Fruit fly (Drosophila melanogaster) whole organism, embryonic: ENCODE data around the gene CG13060.

ENCODE experiments used
- CG14050 ChIP-seq: fragments of 200-800 bp; sonication (Bioruptor generic); IDR thresholded peaks from 3 replicates; pipeline ENCODE4 v1.3.6; 2022; ENCODE audit warnings: missing biosample characterization, missing genetic modification characterization
- CG16779 ChIP-seq: fragments of 200-800 bp; sonication (Bioruptor generic); IDR thresholded peaks from 2 replicates; pipeline ENCODE4 v1.3.6; 2022; ENCODE audit warnings: missing biosample characterization, missing genetic modification characterization
- CG2889 ChIP-seq: fragments of 200-800 bp; sonication (Bioruptor generic); IDR thresholded peaks from 3 replicates; pipeline ENCODE4 v1.3.6; 2022; ENCODE audit warnings: missing biosample characterization, missing genetic modification characterization
- Elba2 ChIP-seq: fragments of 200-800 bp; sonication (Bioruptor generic); optimal IDR thresholded peaks from 3 replicates; lab custom pipeline; 2016; ENCODE audit warnings: missing biosample characterization, missing genetic modification characterization
- Hr39 ChIP-seq: fragments of >200 bp; optimal IDR thresholded peaks from 2 replicates; lab custom pipeline; 2017
- grn ChIP-seq: fragments of 200-800 bp; sonication (Bioruptor generic); optimal IDR thresholded peaks from 3 replicates; lab custom pipeline; 2017; ENCODE audit warnings: missing biosample characterization, missing genetic modification characterization
- tna ChIP-seq: fragments of 200-800 bp; sonication (Bioruptor generic); IDR thresholded peaks from 2 replicates; pipeline ENCODE4 v1.3.6; 2022; ENCODE audit warnings: missing biosample characterization, missing genetic modification characterization; ENCODE audit not compliant: partially characterized antibody
- unc-4 ChIP-seq: fragments of 200-800 bp; sonication (Bioruptor generic); IDR thresholded peaks from 2 replicates; pipeline ENCODE4 v1.3.6; 2022; ENCODE audit warnings: missing biosample characterization, missing genetic modification characterization; ENCODE audit not compliant: partially characterized antibody
- zen2 ChIP-seq: fragments of 200-800 bp; sonication (Bioruptor generic); IDR thresholded peaks from 3 replicates; pipeline ENCODE4 v1.3.6; 2022; ENCODE audit warnings: missing biosample characterization, missing genetic modification characterization; ENCODE audit not compliant: partially characterized antibody

dm6 chr3L:16323372-16323771 lies 3.7 kb downstream of the CG13060 start, which contains the start of gene CG13059:
- TF ChIP-seq tna (GFP tag; lab: Robert Waterston, UW) (no peak), Hr39 (lab: Kevin White, UChicago) (no peak), grn (GFP tag; lab: Kevin White, UChicago) (no peak), Elba2 (GFP tag; lab: Kevin White, UChicago) (no peak), CG2889 (GFP tag; lab: Robert Waterston, UW) (no peak), zen2 (GFP tag; lab: Robert Waterston, UW) (no peak), CG14050 (GFP tag; lab: Robert Waterston, UW) (no peak), unc-4 (GFP tag; lab: Robert Waterston, UW) (no peak), CG16779 (GFP tag; lab: Robert Waterston, UW) (no peak)
